Worm (Caenorhabditis elegans): ENCODE measurements around the gene eppl-1.

DNA sequence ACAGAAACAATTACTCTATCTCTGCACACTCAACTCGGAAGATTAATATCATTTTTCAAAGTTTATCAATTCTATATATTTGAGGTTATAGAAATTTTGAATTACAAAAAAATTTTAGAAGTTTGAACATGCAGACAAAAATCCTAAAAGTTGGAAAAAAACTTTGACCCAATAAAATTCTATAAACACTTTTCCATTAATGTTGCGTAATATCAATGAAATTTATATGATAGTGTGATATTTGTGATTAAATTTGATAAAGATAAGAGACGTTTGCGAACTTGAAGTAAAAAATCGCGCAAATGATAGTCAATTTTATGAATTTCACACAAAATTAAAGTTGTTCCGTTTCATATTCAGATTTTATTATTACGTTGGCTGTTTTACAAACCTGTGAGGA, 2.5 kb upstream of the eppl-1 start:
- TF ChIP-seq nfyb-1 (GFP tag; IDR thresholded peaks at IDR 0.05) (no peak), ceh-58 (GFP tag; IDR thresholded peaks at IDR 0.05) (no peak), zfh-2 (GFP tag; conservative IDR thresholded peaks at IDR 0.05) (no peak), unc-130 (GFP tag; optimal IDR thresholded peaks at IDR 0.05) (no peak), lin-35 (GFP tag; optimal IDR thresholded peaks at IDR 0.05) (no peak)

Measured in whole organism, young adult.